Fruit fly (Drosophila melanogaster) whole organism, adult: ENCODE measurements around the gene CG5196.
A peak's percentile ranks its signal among the peaks of the same experiment; 100 is the strongest.

Experiments used
- CG11617 ChIP-seq: fragments of 200-800 bp; sonication (Bioruptor generic); optimal IDR thresholded peaks from 2 replicates; lab custom pipeline; 2017; ENCODE audit warnings: mild to moderate bottlenecking, missing biosample characterization, missing genetic modification reagents, missing genetic modification characterization
- CG12768 ChIP-seq: fragments of 200-800 bp; sonication (Bioruptor generic); optimal IDR thresholded peaks from 2 replicates; lab custom pipeline; 2017; ENCODE audit warnings: missing biosample characterization, missing genetic modification characterization, mild to moderate bottlenecking, moderate library complexity, missing genetic modification reagents
- CG14711 ChIP-seq: fragments of 200-800 bp; sonication (Bioruptor generic); optimal IDR thresholded peaks from 2 replicates; lab custom pipeline; 2018; ENCODE audit warnings: missing biosample characterization, mild to moderate bottlenecking, missing genetic modification characterization, moderate library complexity
- CG1620 ChIP-seq: fragments of 200-800 bp; sonication (Bioruptor generic); optimal IDR thresholded peaks from 2 replicates; lab custom pipeline; 2016; ENCODE audit warnings: missing biosample characterization, missing genetic modification characterization
- CG33017 ChIP-seq: fragments of 200-800 bp; sonication (Bioruptor generic); optimal IDR thresholded peaks from 2 replicates; lab custom pipeline; 2018; ENCODE audit warnings: missing biosample characterization, mild to moderate bottlenecking, missing genetic modification characterization, moderate library complexity
- CG5204 ChIP-seq: fragments of 200-800 bp; sonication (Bioruptor generic); optimal IDR thresholded peaks from 2 replicates; lab custom pipeline; 2016; ENCODE audit warnings: missing biosample characterization, missing genetic modification characterization
- CG7045 ChIP-seq: fragments of 200-800 bp; sonication (Bioruptor generic); optimal IDR thresholded peaks from 2 replicates; lab custom pipeline; 2017; ENCODE audit warnings: missing biosample characterization, mild to moderate bottlenecking, missing genetic modification characterization
- CG7101 ChIP-seq: fragments of 200-800 bp; sonication (Bioruptor generic); optimal IDR thresholded peaks from 2 replicates; lab custom pipeline; 2018; ENCODE audit warnings: missing biosample characterization, mild to moderate bottlenecking, missing genetic modification characterization, moderate library complexity
- Clk ChIP-seq: fragments of 200-800 bp; sonication (Bioruptor generic); optimal IDR thresholded peaks from 2 replicates; lab custom pipeline; 2017; ENCODE audit warnings: missing biosample characterization, missing genetic modification characterization
- Crg-1 ChIP-seq: fragments of 200-800 bp; sonication (Bioruptor generic); optimal IDR thresholded peaks from 2 replicates; lab custom pipeline; 2016; ENCODE audit warnings: missing biosample characterization, missing genetic modification characterization
- Hr96 ChIP-seq: fragments of 200-800 bp; sonication (Bioruptor generic); optimal IDR thresholded peaks from 2 replicates; lab custom pipeline; 2016; ENCODE audit warnings: missing biosample characterization, missing genetic modification characterization
- Mnt ChIP-seq: fragments of 200-800 bp; sonication (Bioruptor generic); optimal IDR thresholded peaks from 2 replicates; lab custom pipeline; 2016; ENCODE audit warnings: missing biosample characterization, mild to moderate bottlenecking, missing genetic modification characterization
- bab1 ChIP-seq: fragments of 200-800 bp; sonication (Bioruptor generic); optimal IDR thresholded peaks from 3 replicates; lab custom pipeline; 2019; ENCODE audit warnings: missing biosample characterization, mild to moderate bottlenecking, missing genetic modification characterization, moderate library complexity
- cic ChIP-seq: fragments of 200-800 bp; sonication (Bioruptor generic); optimal IDR thresholded peaks from 2 replicates; lab custom pipeline; 2017; ENCODE audit warnings: missing biosample characterization, mild to moderate bottlenecking, missing genetic modification characterization, moderate library complexity
- cnc ChIP-seq, 2 experiments: fragments of >200 bp; optimal IDR thresholded peaks; 2 replicates each; lab custom pipeline; 2017
- kay ChIP-seq: fragments of 200-800 bp; sonication (Bioruptor generic); peaks from one replicate; lab custom pipeline; 2016; ENCODE audit warnings: missing biosample characterization, missing genetic modification characterization, borderline replicate concordance
- ovo ChIP-seq: fragments of 200-800 bp; sonication (Bioruptor generic); optimal IDR thresholded peaks from 2 replicates; lab custom pipeline; 2016; ENCODE audit warnings: missing biosample characterization, missing genetic modification characterization
- pad ChIP-seq: fragments of 200-800 bp; sonication (Bioruptor generic); optimal IDR thresholded peaks from 3 replicates; lab custom pipeline; 2017; ENCODE audit warnings: missing biosample characterization, missing genetic modification characterization, mild to moderate bottlenecking, moderate library complexity, missing genetic modification reagents
- tj ChIP-seq: fragments of 200-800 bp; sonication (Bioruptor generic); optimal IDR thresholded peaks from 3 replicates; lab custom pipeline; 2017; ENCODE audit warnings: missing biosample characterization, mild to moderate bottlenecking, missing genetic modification characterization, moderate library complexity
- toe ChIP-seq: fragments of 200-800 bp; sonication (Bioruptor generic); optimal IDR thresholded peaks from 2 replicates; lab custom pipeline; 2016; ENCODE audit warnings: missing biosample characterization, missing genetic modification characterization

The CG5196 gene

DNA sequence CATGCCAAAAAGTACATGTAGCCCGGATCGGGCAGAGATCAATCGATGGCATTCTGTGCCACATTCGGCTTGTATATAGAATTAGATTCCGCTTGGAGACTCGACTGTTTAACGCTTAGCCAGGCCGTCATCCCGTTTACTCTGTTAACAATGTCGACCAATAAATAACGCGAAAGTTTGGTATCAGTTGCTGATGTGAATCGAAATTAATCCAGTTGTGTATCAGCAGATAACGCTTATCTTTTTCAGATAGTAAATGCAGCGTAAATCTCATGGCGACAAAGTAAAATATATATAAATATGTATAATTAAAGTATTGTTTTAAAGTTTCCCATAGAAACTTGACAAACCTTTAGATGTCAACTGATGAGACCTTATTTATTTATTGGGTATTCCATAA lies 3.3 kb downstream of the CG5196 start:
- no peak for TF ChIP-seq cic (GFP tag; lab: Kevin White, UChicago)
- TF ChIP-seq Mnt: no peak
- TF ChIP-seq pad (GFP tag; lab: Kevin White, UChicago): no peak
- no peak for TF ChIP-seq Hr96 (GFP tag; lab: Kevin White, UChicago)
- TF ChIP-seq tj (GFP tag; lab: Kevin White, UChicago): no peak
- no peak for TF ChIP-seq CG14711
- no peak for TF ChIP-seq CG1620 (GFP tag; lab: Kevin White, UChicago)
- TF ChIP-seq Crg-1 (GFP tag; lab: Kevin White, UChicago): no peak
- no peak for TF ChIP-seq CG33017 (tag; lab: Kevin White, UChicago)
- TF ChIP-seq CG7101 (tag; lab: Kevin White, UChicago): no peak
- no peak for TF ChIP-seq CG7045 (GFP tag; lab: Kevin White, UChicago)
- no peak for TF ChIP-seq kay (GFP tag; lab: Kevin White, UChicago)
- no peak for TF ChIP-seq CG5204
- TF ChIP-seq cnc (optimal IDR thresholded peaks at IDR 0.05; lab: Kevin White, UChicago): no peak
- TF ChIP-seq Clk (GFP tag; lab: Kevin White, UChicago): no peak

DNA sequence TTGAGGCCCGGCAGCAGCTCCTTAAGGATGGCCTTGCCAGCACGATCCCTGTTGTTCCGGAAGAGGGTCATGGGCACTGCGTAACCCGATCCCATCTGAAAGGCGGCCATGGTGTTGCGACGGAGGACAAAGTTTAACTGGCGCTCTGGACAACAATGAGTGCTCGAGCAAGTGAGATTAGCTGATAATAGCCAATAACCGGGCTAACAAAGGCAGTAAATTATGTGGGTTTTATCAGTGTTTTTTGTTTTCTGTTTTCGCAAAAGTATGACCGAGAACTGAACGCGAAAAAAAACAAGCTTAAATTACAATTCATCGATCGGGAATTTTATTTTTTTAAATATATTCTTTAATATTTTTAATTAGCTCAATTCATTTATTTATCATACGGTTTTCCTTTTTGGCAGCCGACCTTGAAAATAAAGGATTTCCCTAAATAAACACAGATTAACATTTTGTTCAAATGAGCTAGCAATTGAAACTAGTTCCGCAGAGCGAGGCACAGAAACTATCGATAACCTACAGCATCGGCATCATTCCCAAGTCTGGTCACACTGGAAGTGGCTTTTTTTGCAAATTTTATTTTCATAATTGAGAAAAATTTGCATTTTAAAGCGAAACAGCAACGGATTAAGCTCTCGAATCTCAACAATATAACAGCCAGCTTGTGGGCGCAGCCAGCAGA lies 5.3 kb downstream of the CG5196 start, which contains the start of the genes Dip-C and pps:
Gene Dip-C (minus strand): TSS at position 486 of the 685 bp plus-strand sequence.
Gene pps (plus strand): TSS at position 555 of the 685 bp plus-strand sequence.
- TF ChIP-seq cic (GFP tag; lab: Kevin White, UChicago) (no peak), CG1620 (GFP tag; lab: Kevin White, UChicago) (no peak), pad (GFP tag; lab: Kevin White, UChicago) (no peak), CG12768 (GFP tag; lab: Kevin White, UChicago) (no peak), bab1 (GFP tag; lab: Kevin White, UChicago) (peak; percentile 14), Mnt (peak; percentile 10), Crg-1 (GFP tag; lab: Kevin White, UChicago) (no peak), CG7045 (GFP tag; lab: Kevin White, UChicago) (no peak), CG14711 (no peak), ovo (GFP tag; lab: Kevin White, UChicago) (no peak), CG33017 (tag; lab: Kevin White, UChicago) (peak; percentile 27), tj (GFP tag; lab: Kevin White, UChicago) (no peak), CG11617 (GFP tag; lab: Kevin White, UChicago) (peak; percentile 11), CG7101 (tag; lab: Kevin White, UChicago) (no peak), Hr96 (GFP tag; lab: Kevin White, UChicago) (no peak), CG5204 (no peak), cnc (optimal IDR thresholded peaks at IDR 0.05; lab: Kevin White, UChicago) (no peak), toe (GFP tag; lab: Kevin White, UChicago) (no peak), Clk (GFP tag; lab: Kevin White, UChicago) (no peak)

DNA sequence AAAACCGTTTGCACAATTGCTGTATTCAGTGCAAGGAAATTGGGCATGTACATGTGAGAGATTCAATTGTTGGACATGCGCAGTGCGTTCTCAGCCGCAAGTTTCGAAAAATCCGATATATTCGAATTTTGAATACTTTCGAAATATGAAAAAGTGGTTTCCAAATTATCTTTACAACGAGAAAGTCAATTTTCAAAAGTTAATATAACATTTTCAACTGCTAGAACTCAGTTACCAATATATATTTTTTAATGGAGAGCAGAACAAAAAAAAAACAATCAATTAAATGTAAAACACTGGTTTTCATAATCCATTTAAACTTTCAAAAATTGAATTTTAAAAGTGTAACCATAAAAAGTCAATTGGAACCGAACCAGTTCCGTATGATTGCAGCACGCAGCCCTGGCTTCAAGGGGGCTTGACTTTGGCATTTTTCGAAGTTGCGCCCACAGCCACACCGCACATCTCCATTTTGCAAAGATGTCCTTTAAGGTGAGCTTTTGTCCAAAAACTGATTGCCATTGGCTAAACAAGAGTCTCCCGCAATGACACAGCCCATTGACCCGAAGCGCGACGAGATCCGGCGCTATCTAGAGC lies 14.4 kb downstream of the CG5196 start, which contains the start of the genes Scgbeta and CG17202:
Gene Scgbeta (minus strand): TSS at position 51 of the 597 bp plus-strand sequence.
Gene CG17202 (plus strand): TSS at position 390 of the 597 bp plus-strand sequence.
- TF ChIP-seq CG14711: no peak
- TF ChIP-seq CG1620 (GFP tag; lab: Kevin White, UChicago): no peak
- TF ChIP-seq cnc (optimal IDR thresholded peaks at IDR 0.05; lab: Kevin White, UChicago): no peak
- no peak for TF ChIP-seq CG7045 (GFP tag; lab: Kevin White, UChicago)
- TF ChIP-seq bab1 (GFP tag; lab: Kevin White, UChicago): peak; percentile 10
- no peak for TF ChIP-seq Crg-1 (GFP tag; lab: Kevin White, UChicago)
- no peak for TF ChIP-seq Hr96 (GFP tag; lab: Kevin White, UChicago)
- TF ChIP-seq CG12768 (GFP tag; lab: Kevin White, UChicago): peak; percentile 35
- TF ChIP-seq pad (GFP tag; lab: Kevin White, UChicago): no peak
- TF ChIP-seq CG7101 (tag; lab: Kevin White, UChicago): peak; percentile 18
- no peak for TF ChIP-seq tj (GFP tag; lab: Kevin White, UChicago)
- TF ChIP-seq Clk (GFP tag; lab: Kevin White, UChicago): no peak
- TF ChIP-seq ovo (GFP tag; lab: Kevin White, UChicago): no peak
- TF ChIP-seq CG5204: no peak
- peak; percentile 22 for TF ChIP-seq cic (GFP tag; lab: Kevin White, UChicago)
- peak; percentile 13 for TF ChIP-seq CG11617 (GFP tag; lab: Kevin White, UChicago)
- no peak for TF ChIP-seq CG33017 (tag; lab: Kevin White, UChicago)
- no peak for TF ChIP-seq toe (GFP tag; lab: Kevin White, UChicago)
- TF ChIP-seq Mnt: no peak
- no peak for TF ChIP-seq kay (GFP tag; lab: Kevin White, UChicago)

DNA sequence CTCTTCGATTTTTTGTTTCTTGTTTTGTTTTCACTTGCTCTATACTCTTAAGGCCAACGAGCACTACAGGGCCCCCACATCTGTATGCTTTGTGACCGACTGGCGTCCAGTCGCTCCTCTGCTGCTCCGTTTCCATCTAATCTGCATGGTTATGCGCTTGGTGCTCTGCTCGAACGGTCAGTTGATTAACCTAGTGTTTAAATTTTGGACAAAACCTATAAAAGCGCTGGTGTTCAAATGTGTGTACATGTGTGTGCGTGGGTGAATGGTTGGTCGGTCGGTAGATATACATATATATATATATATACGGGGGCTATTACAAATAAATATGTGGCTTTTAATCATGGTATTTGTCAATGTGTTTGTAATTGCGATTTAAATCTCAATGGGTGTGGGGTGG lies 15.9 kb downstream of the CG5196 start:
- TF ChIP-seq CG5204 (no peak), CG7101 (tag; lab: Kevin White, UChicago) (no peak), CG1620 (GFP tag; lab: Kevin White, UChicago) (no peak), ovo (GFP tag; lab: Kevin White, UChicago) (no peak), pad (GFP tag; lab: Kevin White, UChicago) (no peak), CG11617 (GFP tag; lab: Kevin White, UChicago) (no peak), toe (GFP tag; lab: Kevin White, UChicago) (no peak), CG12768 (GFP tag; lab: Kevin White, UChicago) (no peak), bab1 (GFP tag; lab: Kevin White, UChicago) (no peak), Mnt (no peak), Hr96 (GFP tag; lab: Kevin White, UChicago) (no peak), CG7045 (GFP tag; lab: Kevin White, UChicago) (no peak), cic (GFP tag; lab: Kevin White, UChicago) (no peak), kay (GFP tag; lab: Kevin White, UChicago) (no peak)
